Worm (Caenorhabditis elegans): ENCODE data around the gene gsp-2.
A peak's percentile ranks its signal among the peaks of the same experiment; 100 is the strongest.

The gsp-2 gene

DNA sequence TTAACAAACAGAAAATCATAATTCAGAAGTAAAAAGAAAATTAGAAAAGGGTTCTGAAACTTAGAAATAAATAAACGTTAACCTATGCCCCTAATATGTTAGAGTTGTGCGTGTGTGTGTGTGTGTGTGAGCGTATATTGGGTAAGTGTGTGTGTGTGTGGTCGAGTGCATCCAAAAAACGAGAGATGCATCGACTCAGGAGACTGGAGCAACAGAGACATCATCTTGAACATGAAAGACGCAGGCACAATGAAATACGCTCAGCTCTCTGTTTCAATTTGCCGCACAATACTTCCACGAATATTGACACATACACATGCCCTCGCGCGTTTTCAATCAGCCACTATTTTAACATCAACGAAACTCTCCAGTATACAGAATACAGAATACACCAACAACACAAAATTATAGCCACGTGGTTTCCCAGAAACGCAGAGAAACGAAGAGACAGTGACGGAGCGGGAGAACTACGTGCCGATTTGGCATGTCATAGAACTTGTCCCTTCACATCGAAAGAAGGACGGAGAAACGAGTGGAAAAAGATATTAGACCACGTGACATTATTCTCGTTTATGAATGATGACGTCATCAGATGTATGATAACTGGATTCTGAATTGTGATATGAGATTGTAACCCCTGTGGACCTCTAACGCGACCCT, 39.9 kb downstream of the gsp-2 start (continued):
- no peak for TF ChIP-seq fkh-3 (tag; optimal IDR thresholded peaks at IDR 0.05)
- peak; percentile 48; the same call in 1 of the 2 replicates for TF ChIP-seq mcd-1 (GFP tag; IDR thresholded peaks at IDR 0.05)
- peak; percentile 29; the same call in 1 of the 2 replicates for TF ChIP-seq nfyb-1 (GFP tag; IDR thresholded peaks at IDR 0.05)
- 0 out of 2 replicates have a peak, but pooled peaks have one; percentile 52 for TF ChIP-seq lin-26 (GFP tag; IDR thresholded peaks at IDR 0.05)
- TF ChIP-seq F23B12.7 (tag; optimal IDR thresholded peaks at IDR 0.05; ENCODE audit: insufficient read depth): peak; percentile 21
- TF ChIP-seq die-1 (tag; optimal IDR thresholded peaks at IDR 0.05): peak; percentile 33

DNA sequence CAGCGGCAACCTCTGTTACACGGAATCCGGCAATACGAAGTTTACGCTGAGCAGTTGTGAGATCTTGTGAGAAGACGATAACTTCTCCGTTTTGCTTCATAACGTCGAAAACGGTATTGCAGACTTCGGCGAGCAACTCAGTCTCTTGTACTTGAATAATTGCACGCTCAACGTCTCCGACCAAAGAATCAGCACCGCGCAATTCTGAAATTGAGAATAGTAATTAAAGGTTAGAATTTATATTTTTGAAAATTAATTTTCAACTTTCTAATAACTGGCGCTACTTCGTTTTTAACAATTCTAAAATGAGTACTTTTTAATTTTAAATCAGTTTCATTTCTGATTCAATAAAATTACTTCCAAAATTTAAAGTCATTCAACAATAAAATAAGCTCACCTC, 42.1 kb downstream of the gsp-2 start:
- TF ChIP-seq aptf-3 (GFP tag; IDR thresholded peaks at IDR 0.05): no peak
- no peak for TF ChIP-seq nfyb-1 (GFP tag; IDR thresholded peaks at IDR 0.05)
- no peak for TF ChIP-seq rec-8 (tag; optimal IDR thresholded peaks at IDR 0.05)
- 0 out of 2 replicates have a peak, but pooled peaks have one; percentile 36 for TF ChIP-seq hsf-1 (GFP tag; IDR thresholded peaks at IDR 0.05)

DNA sequence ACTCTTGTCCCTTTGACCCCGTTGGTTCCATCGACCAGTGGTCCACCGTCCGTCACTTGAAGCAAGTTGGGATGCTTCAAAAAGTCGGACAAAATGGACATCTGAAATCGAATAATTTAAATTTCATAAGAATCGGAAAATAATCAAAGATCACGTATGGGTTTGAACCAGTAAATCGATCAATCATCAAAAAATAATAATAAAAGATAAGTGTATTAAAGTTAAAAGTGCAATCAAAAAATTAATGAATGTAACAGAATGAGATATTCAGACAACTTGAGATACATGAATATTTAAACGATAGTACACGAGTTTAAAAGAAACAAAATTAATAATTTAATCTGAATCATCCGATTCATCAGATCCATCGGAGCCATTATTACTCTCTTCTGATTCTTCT, 42.6 kb downstream of the gsp-2 start, which contains the start of gene T20B12.7:
Gene T20B12.7, minus strand, starts transcription at position 101 of the 400 bp plus-strand sequence.
- TF ChIP-seq snpc-3.4 (tag; optimal IDR thresholded peaks at IDR 0.05): no peak
- peak; percentile 60 for TF ChIP-seq tbp1 (GFP tag; optimal IDR thresholded peaks at IDR 0.05)
- no peak for TF ChIP-seq attf-6 (GFP tag; IDR thresholded peaks at IDR 0.05)
- no peak for TF ChIP-seq ztf-18 (tag; optimal IDR thresholded peaks at IDR 0.05)
- no peak for TF ChIP-seq tlf-1 (GFP tag; optimal IDR thresholded peaks at IDR 0.05)
- 0 out of 2 replicates have a peak, but pooled peaks have one; percentile 8 for TF ChIP-seq pbrm-1 (GFP tag; IDR thresholded peaks at IDR 0.05)
- TF ChIP-seq T07F8.4 (tag; optimal IDR thresholded peaks at IDR 0.05): no peak
- TF ChIP-seq him-1 (tag; optimal IDR thresholded peaks at IDR 0.05): no peak
- TF ChIP-seq rcor-1 (GFP tag; IDR thresholded peaks at IDR 0.05): no peak
- TF ChIP-seq lin-26 (GFP tag; IDR thresholded peaks at IDR 0.05): no peak
- no peak for TF ChIP-seq ama-1 (optimal IDR thresholded peaks at IDR 0.05)
- no peak for TF ChIP-seq ama-1 (GFP tag; optimal IDR thresholded peaks at IDR 0.05)
- no peak for TF ChIP-seq nfya-1 (tag; optimal IDR thresholded peaks at IDR 0.05; ENCODE audit: borderline replicate concordance, insufficient read depth)
- no peak for TF ChIP-seq zfh-2 (GFP tag; conservative IDR thresholded peaks at IDR 0.05)
- TF ChIP-seq lsy-27 (tag; optimal IDR thresholded peaks at IDR 0.05; ENCODE audit: borderline replicate concordance, insufficient read depth): no peak
- TF ChIP-seq efl-1 (GFP tag; optimal IDR thresholded peaks at IDR 0.05): no peak
- TF ChIP-seq lin-35 (GFP tag; optimal IDR thresholded peaks at IDR 0.05): no peak

DNA sequence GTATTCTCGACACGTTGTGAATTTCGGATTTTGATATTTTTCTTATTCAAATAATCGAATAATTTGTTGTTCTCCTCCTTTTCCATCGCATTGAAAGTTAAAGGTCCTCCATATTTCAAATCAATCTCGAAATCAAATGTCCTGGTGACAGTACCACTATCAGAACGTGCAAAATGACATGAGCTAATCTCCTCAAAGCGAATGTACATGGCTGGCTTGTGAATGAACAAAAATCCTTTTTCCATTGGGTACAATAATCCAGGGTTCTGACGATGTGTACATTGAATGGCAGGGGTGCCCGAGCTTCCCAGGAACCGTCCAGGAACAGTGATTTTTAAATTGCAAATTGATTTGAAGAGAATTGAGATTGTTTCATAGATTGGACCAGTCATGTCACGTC, 43.7 kb downstream of the gsp-2 start:
- TF ChIP-seq him-1 (tag; optimal IDR thresholded peaks at IDR 0.05) (no peak), ztf-26 (tag; optimal IDR thresholded peaks at IDR 0.05) (no peak), nhr-179 (tag; optimal IDR thresholded peaks at IDR 0.05) (no peak), Y67H2A.10 (GFP tag; conservative IDR thresholded peaks at IDR 0.05) (no peak), ztf-25 (GFP tag; IDR thresholded peaks at IDR 0.05) (no peak), Y95B8A.8 (GFP tag; IDR thresholded peaks at IDR 0.05) (no peak), xnd-1 (tag; optimal IDR thresholded peaks at IDR 0.05) (no peak), B0035.1 (tag; optimal IDR thresholded peaks at IDR 0.05) (no peak), ceh-91 (GFP tag; IDR thresholded peaks at IDR 0.05) (no peak), ztf-3 (GFP tag; optimal IDR thresholded peaks at IDR 0.05) (no peak), ekl-4 (GFP tag; IDR thresholded peaks at IDR 0.05) (no peak), B0261.1 (tag; optimal IDR thresholded peaks at IDR 0.05) (no peak), F39B2.1 (GFP tag; IDR thresholded peaks at IDR 0.05) (no peak), F37B4.10 (GFP tag; IDR thresholded peaks at IDR 0.05) (no peak), unc-130 (GFP tag; optimal IDR thresholded peaks at IDR 0.05) (no peak), K11D2.4 (GFP tag; IDR thresholded peaks at IDR 0.05) (no peak), tbx-9 (tag; optimal IDR thresholded peaks at IDR 0.05; ENCODE audit: borderline replicate concordance) (no peak), F22D6.2 (tag; optimal IDR thresholded peaks at IDR 0.05) (no peak), snpc-1.1 (tag; optimal IDR thresholded peaks at IDR 0.05; ENCODE audit: insufficient read depth) (no peak)
